Worm (Caenorhabditis elegans) whole organism, early embryonic: ENCODE results near the gene pqn-87.

Experiments used
- B0310.2 ChIP-seq: sonication (generic microtip); optimal IDR thresholded peaks from 2 replicates; lab custom pipeline; 2016; ENCODE audit warnings: mild to moderate bottlenecking, missing genetic modification characterization, missing compliant biosample characterization
- F13C5.2 ChIP-seq: sonication (generic microtip); optimal IDR thresholded peaks from 2 replicates; lab custom pipeline; 2017; ENCODE audit warnings: mild to moderate bottlenecking, missing genetic modification characterization, inconsistent platforms, missing compliant biosample characterization
- aly-1 ChIP-seq: sonication (generic microtip); optimal IDR thresholded peaks from 2 replicates; lab custom pipeline; 2016; ENCODE audit warnings: missing genetic modification characterization, missing compliant biosample characterization
- ama-1 ChIP-seq: fragments of 150-350 bp; optimal IDR thresholded peaks from 2 replicates; lab custom pipeline; 2014
- ceh-13 ChIP-seq: fragments of 200-800 bp; sonication (Bioruptor generic); optimal IDR thresholded peaks from 2 replicates; lab custom pipeline; 2018; ENCODE audit warnings: mild to moderate bottlenecking, missing genetic modification characterization, missing compliant biosample characterization
- ceh-36 ChIP-seq: sonication (generic microtip); optimal IDR thresholded peaks from 2 replicates; lab custom pipeline; 2016; ENCODE audit warnings: missing genetic modification characterization, inconsistent platforms, missing compliant biosample characterization
- ets-7 ChIP-seq: sonication (generic microtip); optimal IDR thresholded peaks from 2 replicates; lab custom pipeline; 2016; ENCODE audit warnings: missing genotype, missing genetic modification characterization, missing compliant biosample characterization
- flt-1 ChIP-seq: fragments of 200-800 bp; sonication (Bioruptor generic); IDR thresholded peaks from 2 replicates; pipeline ENCODE4 v1.3.6; 2022; ENCODE audit warnings: missing genetic modification characterization, missing compliant biosample characterization
- hmbx-1 ChIP-seq: sonication (generic microtip); optimal IDR thresholded peaks from 2 replicates; lab custom pipeline; 2016; ENCODE audit warnings: mild to moderate bottlenecking, missing genetic modification characterization, missing compliant biosample characterization
- hmg-4 ChIP-seq: fragments of 200-800 bp; sonication (Bioruptor generic); optimal IDR thresholded peaks from 2 replicates; lab custom pipeline; 2018; ENCODE audit warnings: mild to moderate bottlenecking, missing genetic modification characterization, missing compliant biosample characterization
- hnd-1 ChIP-seq: sonication (generic microtip); optimal IDR thresholded peaks from 2 replicates; lab custom pipeline; 2016; ENCODE audit warnings: missing genetic modification characterization, missing compliant biosample characterization
- pes-1 ChIP-seq: fragments of 200-800 bp; sonication (Bioruptor generic); IDR thresholded peaks from 2 replicates; pipeline ENCODE4 v1.3.6; 2022; ENCODE audit warnings: missing genetic modification reagents, missing genetic modification characterization, missing compliant biosample characterization
- scrt-1 ChIP-seq: fragments of 200-800 bp; sonication (Bioruptor generic); IDR thresholded peaks from 2 replicates; pipeline ENCODE4 v1.3.6; 2022; ENCODE audit warnings: missing genetic modification characterization, missing compliant biosample characterization
- sea-1 ChIP-seq: fragments of 200-800 bp; sonication (Bioruptor generic); conservative IDR thresholded peaks from 2 replicates; pipeline ENCODE4 v1.3.6; 2022; ENCODE audit warnings: missing genetic modification characterization, missing compliant biosample characterization
- tbx-11 ChIP-seq: fragments of 200-800 bp; sonication (Bioruptor generic); IDR thresholded peaks from 2 replicates; pipeline ENCODE4 v1.3.6; 2022; ENCODE audit warnings: missing genetic modification characterization, missing compliant biosample characterization
- tbx-37 ChIP-seq: fragments of 200-800 bp; sonication (Bioruptor generic); conservative IDR thresholded peaks from 2 replicates; pipeline ENCODE4 v1.3.6; 2022; ENCODE audit warnings: missing genetic modification reagents, missing genetic modification characterization, missing compliant biosample characterization
- tra-4 ChIP-seq: sonication (generic microtip); optimal IDR thresholded peaks from 2 replicates; lab custom pipeline; 2017; ENCODE audit warnings: missing genetic modification characterization, missing compliant biosample characterization

Gene pqn-87

DNA sequence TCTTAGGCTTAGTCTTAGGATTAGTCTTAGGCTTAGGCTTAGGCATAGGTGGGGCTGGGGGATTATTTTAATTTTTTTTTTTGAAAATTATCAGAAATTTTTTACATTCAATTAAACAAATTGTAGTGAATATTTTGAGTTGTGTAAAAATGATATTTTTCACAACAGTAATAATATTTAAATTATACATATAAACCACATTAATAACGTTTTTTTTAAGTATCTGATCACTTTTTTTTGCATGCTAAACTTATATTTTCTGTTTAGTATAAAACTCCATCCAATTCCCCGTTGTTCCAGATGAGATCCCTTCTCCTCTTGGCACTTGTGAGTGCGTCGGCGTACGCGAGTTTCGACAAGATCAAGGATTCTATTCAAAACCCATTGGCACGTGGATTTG is 15.2 kb upstream of the pqn-87 start, which contains the start of gene txdc-12.1:
Gene txdc-12.1, plus strand, starts transcription at position 301 of the 400 bp plus-strand sequence.
- TF ChIP-seq ceh-36 (tag; lab: Kevin White, UChicago) (peak; percentile 68), hmbx-1 (tag; lab: Kevin White, UChicago) (no peak)

- TF ChIP-seq flt-1 = no peak
- no peak for TF ChIP-seq pes-1 (GFP tag; lab: Robert Waterston, UW)
- no peak for TF ChIP-seq ceh-13
- no peak for TF ChIP-seq ceh-36 (tag; lab: Kevin White, UChicago)
- TF ChIP-seq tra-4 (tag; lab: Kevin White, UChicago) = no peak
- no peak for TF ChIP-seq hnd-1 (tag; lab: Kevin White, UChicago)
- no peak for TF ChIP-seq ama-1 (lab: Kevin White, UChicago)
- TF ChIP-seq aly-1 (tag; lab: Kevin White, UChicago) = no peak
- TF ChIP-seq tbx-37 = no peak
- no peak for TF ChIP-seq sea-1 (GFP tag; lab: Robert Waterston, UW)
- no peak for TF ChIP-seq hmbx-1 (tag; lab: Kevin White, UChicago)
- TF ChIP-seq tbx-11 (GFP tag; lab: Robert Waterston, UW) = no peak
- TF ChIP-seq ets-7 = no peak
- no peak for TF ChIP-seq hmg-4 (GFP tag; lab: Kevin White, UChicago)
- no peak for TF ChIP-seq scrt-1
- no peak for TF ChIP-seq F13C5.2 (tag; lab: Kevin White, UChicago)
- TF ChIP-seq B0310.2 (tag; lab: Kevin White, UChicago) = no peak
These were observed 14.6 kb upstream of the pqn-87 start for ce11 chrII:12239449-12239848.

ce11 chrII:12237555-12237954 is 12.7 kb upstream of the pqn-87 start:
- no peak for TF ChIP-seq ceh-36 (tag; lab: Kevin White, UChicago)
- TF ChIP-seq B0310.2 (tag; lab: Kevin White, UChicago) = no peak
- no peak for TF ChIP-seq F13C5.2 (tag; lab: Kevin White, UChicago)
- TF ChIP-seq tbx-37 = no peak
- no peak for TF ChIP-seq tbx-11 (GFP tag; lab: Robert Waterston, UW)
- TF ChIP-seq ets-7 = no peak
- TF ChIP-seq hnd-1 (tag; lab: Kevin White, UChicago) = no peak
- TF ChIP-seq pes-1 (GFP tag; lab: Robert Waterston, UW) = no peak
- no peak for TF ChIP-seq tra-4 (tag; lab: Kevin White, UChicago)
- no peak for TF ChIP-seq aly-1 (tag; lab: Kevin White, UChicago)
- no peak for TF ChIP-seq ceh-13
- no peak for TF ChIP-seq flt-1
- no peak for TF ChIP-seq ama-1 (lab: Kevin White, UChicago)

ce11 chrII:12228005-12228404 is 3.1 kb upstream of the pqn-87 start, which contains the start of gene sinh-1:
sinh-1 (plus strand) TSS chrII:12228305.
- TF ChIP-seq hmg-4 (GFP tag; lab: Kevin White, UChicago) = no peak
- no peak for TF ChIP-seq tbx-37
- TF ChIP-seq hnd-1 (tag; lab: Kevin White, UChicago) = no peak
- TF ChIP-seq B0310.2 (tag; lab: Kevin White, UChicago) = no peak

DNA sequence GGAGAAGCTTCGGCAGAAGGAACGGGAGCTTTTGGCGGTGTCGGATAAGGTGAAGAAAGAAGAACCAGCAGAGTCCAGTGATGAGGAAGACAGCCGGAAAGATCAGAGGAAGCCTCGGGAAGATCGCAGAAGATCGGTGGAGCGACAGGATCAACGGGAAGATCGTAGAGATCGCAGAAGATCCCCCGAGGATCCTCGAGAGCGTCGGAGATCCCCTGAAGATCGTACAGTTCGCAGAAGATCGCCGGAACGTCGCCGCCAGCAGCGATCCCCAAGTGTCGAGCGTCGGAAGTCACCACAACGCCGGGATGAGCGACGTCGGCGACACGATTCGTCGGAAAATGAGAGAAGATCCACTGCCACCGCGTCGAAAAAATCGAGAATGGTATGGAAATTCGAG is 1.3 kb upstream of the pqn-87 start:
- TF ChIP-seq pes-1 (GFP tag; lab: Robert Waterston, UW) = no peak
- no peak for TF ChIP-seq F13C5.2 (tag; lab: Kevin White, UChicago)
- no peak for TF ChIP-seq B0310.2 (tag; lab: Kevin White, UChicago)
- TF ChIP-seq aly-1 (tag; lab: Kevin White, UChicago) = no peak
- no peak for TF ChIP-seq hmbx-1 (tag; lab: Kevin White, UChicago)
- no peak for TF ChIP-seq tbx-11 (GFP tag; lab: Robert Waterston, UW)
- TF ChIP-seq sea-1 (GFP tag; lab: Robert Waterston, UW) = no peak
- TF ChIP-seq ama-1 (lab: Kevin White, UChicago) = no peak
- no peak for TF ChIP-seq scrt-1
- TF ChIP-seq hnd-1 (tag; lab: Kevin White, UChicago) = no peak
- TF ChIP-seq ceh-36 (tag; lab: Kevin White, UChicago) = no peak
- TF ChIP-seq ceh-13 = no peak
- no peak for TF ChIP-seq flt-1

DNA sequence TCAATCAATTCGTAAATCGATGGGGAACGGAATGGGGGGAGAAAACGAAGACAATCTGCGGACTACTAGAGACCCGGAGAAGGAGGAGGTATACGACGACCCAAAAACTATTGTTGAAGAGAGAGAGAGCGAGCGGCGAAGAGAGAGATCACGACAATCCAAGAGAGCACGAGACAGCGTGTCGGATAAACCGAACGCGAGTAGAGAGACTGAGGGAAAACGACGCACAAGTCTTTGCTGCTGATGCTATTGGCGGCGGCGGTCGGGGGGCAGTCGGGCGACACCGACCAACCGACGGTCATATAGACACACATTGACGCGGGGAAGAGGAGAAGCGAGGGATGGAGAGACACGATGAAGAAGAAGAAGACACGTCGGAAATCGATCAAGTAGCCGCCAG is 2.4 kb downstream of the pqn-87 start:
- TF ChIP-seq ceh-36 (tag; lab: Kevin White, UChicago) (no peak), hmbx-1 (tag; lab: Kevin White, UChicago) (no peak), tbx-11 (GFP tag; lab: Robert Waterston, UW) (no peak), F13C5.2 (tag; lab: Kevin White, UChicago) (peak; percentile 50), tbx-37 (no peak), hmg-4 (GFP tag; lab: Kevin White, UChicago) (peak; percentile 70), aly-1 (tag; lab: Kevin White, UChicago) (peak; percentile 64), B0310.2 (tag; lab: Kevin White, UChicago) (no peak), hnd-1 (tag; lab: Kevin White, UChicago) (no peak), ets-7 (peak; percentile 22), pes-1 (GFP tag; lab: Robert Waterston, UW) (no peak), flt-1 (no peak), tra-4 (tag; lab: Kevin White, UChicago) (no peak), ama-1 (lab: Kevin White, UChicago) (no peak), sea-1 (GFP tag; lab: Robert Waterston, UW) (no peak), ceh-13 (no peak)

DNA sequence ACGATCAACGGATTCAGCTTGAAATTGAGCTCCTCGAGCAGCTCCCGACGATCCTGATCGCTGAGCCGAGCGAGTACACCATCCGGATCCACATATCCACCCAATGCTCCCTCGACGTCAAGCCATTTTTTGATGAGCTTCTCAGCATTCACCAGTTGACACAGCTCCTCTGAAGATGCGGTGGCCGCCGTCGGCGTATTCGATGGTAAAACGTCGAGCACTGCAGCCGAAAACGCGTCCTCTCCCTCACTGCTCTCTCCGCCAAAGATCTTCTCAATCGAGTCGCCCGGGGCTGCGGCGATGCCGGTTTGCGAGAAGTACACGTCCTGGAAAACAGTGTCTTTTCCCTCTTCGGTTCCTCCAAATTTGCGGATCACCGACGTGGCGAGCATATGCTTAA is 10.3 kb downstream of the pqn-87 start:
- TF ChIP-seq B0310.2 (tag; lab: Kevin White, UChicago) = peak; percentile 45
- no peak for TF ChIP-seq ceh-13
- no peak for TF ChIP-seq hmg-4 (GFP tag; lab: Kevin White, UChicago)

DNA sequence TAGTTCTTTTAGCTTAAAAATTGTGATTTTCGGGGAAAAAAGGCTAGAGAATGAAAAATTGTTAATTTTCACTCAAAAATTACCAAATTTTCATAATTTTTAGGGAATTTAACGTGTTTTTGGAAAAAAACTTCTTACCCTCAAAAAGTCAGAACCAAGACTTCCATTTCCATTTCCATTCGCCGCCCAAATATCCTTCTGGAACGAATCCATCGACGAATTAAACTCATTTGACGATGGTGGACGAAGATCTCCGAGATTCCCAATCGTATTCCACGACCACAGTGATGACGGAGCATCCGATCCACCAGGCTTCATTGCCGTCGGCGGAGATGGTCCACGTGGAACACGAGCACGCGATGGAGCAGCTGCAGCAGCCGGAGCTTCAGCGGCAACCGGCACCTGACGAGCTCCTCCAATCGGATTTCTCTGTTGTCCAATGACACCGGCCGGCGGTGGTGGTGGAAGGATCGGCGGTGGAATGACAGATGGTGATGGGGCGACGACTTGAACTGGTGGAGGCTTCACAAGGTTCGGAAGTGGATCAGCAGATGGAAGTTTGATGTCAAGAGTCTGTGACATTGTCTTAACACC is 13.1 kb downstream of the pqn-87 start:
- TF ChIP-seq hmg-4 (GFP tag; lab: Kevin White, UChicago) (no peak), F13C5.2 (tag; lab: Kevin White, UChicago) (no peak)
